Worm (Caenorhabditis elegans): ENCODE measurements around the gene mccc-1.

mccc-1 gene

ce11 chrIV:9924419-9924818 lies 40.0 kb downstream of the mccc-1 start:
- TF ChIP-seq attf-4 (tag; optimal IDR thresholded peaks at IDR 0.05) (no peak), unc-62 (GFP tag; optimal IDR thresholded peaks at IDR 0.05 in 1 of 2) (peak in 1 of 2 experiments; percentile 96), unc-62 (tag; optimal IDR thresholded peaks at IDR 0.05) (no peak), mdt-29 (GFP tag; IDR thresholded peaks at IDR 0.05) (no peak), snpc-4 (tag; optimal IDR thresholded peaks at IDR 0.05) (no peak), nhr-6 (tag; optimal IDR thresholded peaks at IDR 0.05) (no peak)

- TF ChIP-seq php-3 (GFP tag; IDR thresholded peaks at IDR 0.05) = no peak
- TF ChIP-seq egl-27 (tag; optimal IDR thresholded peaks at IDR 0.05) = no peak
- no peak for TF ChIP-seq arid-1 (GFP tag; conservative IDR thresholded peaks at IDR 0.05)
- TF ChIP-seq nhr-11 (tag; optimal IDR thresholded peaks at IDR 0.05) = peak; percentile 67
- peak in 1 of 2 experiments; percentile 91 for TF ChIP-seq unc-62 (GFP tag; optimal IDR thresholded peaks at IDR 0.05 in 1 of 2)
- TF ChIP-seq unc-62 (tag; optimal IDR thresholded peaks at IDR 0.05) = no peak
- no peak for TF ChIP-seq ctbp-1 (GFP tag; IDR thresholded peaks at IDR 0.05)
- TF ChIP-seq pqm-1 (tag; optimal IDR thresholded peaks at IDR 0.05) = no peak
- peak in 1 of 2 experiments; percentile 90 for TF ChIP-seq daf-16 (GFP tag; optimal IDR thresholded peaks at IDR 0.05)
- no peak for TF ChIP-seq daf-16 (tag; optimal IDR thresholded peaks at IDR 0.05)
- no peak for TF ChIP-seq Y48G9A.11 (GFP tag; IDR thresholded peaks at IDR 0.05)
- TF ChIP-seq F10B5.3 (tag; optimal IDR thresholded peaks at IDR 0.05) = no peak
- TF ChIP-seq hlh-11 (tag; optimal IDR thresholded peaks at IDR 0.05) = peak; percentile 10
- no peak for TF ChIP-seq R02D3.7 (tag; optimal IDR thresholded peaks at IDR 0.05)
- TF ChIP-seq spr-1 (tag; optimal IDR thresholded peaks at IDR 0.05) = no peak
These were observed 44.0 kb downstream of the mccc-1 start, which contains the start of gene dur-1 for ce11 chrIV:9928180-9928896. Gene dur-1, minus strand, starts transcription at chrIV:9928230.

ce11 chrIV:9932055-9932454 lies 47.7 kb downstream of the mccc-1 start, which contains the start of the genes trmt-10A and F25H8.2:
Gene trmt-10A, minus strand, starts transcription at chrIV:9932213.
Gene F25H8.2, plus strand, starts transcription at chrIV:9932235.
- TF ChIP-seq jun-1 (tag; optimal IDR thresholded peaks at IDR 0.05) (no peak), aha-1 (tag) (peak; percentile 30), mdt-29 (GFP tag; IDR thresholded peaks at IDR 0.05) (no peak), lin-38 (GFP tag; IDR thresholded peaks at IDR 0.05) (peak; percentile 89), rbr-2 (tag; optimal IDR thresholded peaks at IDR 0.05) (peak; percentile 28), T20F7.1 (GFP tag; optimal IDR thresholded peaks at IDR 0.05) (peak; percentile 90), nhr-77 (tag; optimal IDR thresholded peaks at IDR 0.05) (peak; percentile 65), pha-4 (GFP tag; IDR thresholded peaks at IDR 0.05) (no peak), pha-4 (tag; optimal IDR thresholded peaks at IDR 0.05) (no peak), nhr-28 (tag; optimal IDR thresholded peaks at IDR 0.05) (peak; percentile 18), dpl-1 (GFP tag; optimal IDR thresholded peaks at IDR 0.05) (peak; percentile 44), nhr-6 (tag; optimal IDR thresholded peaks at IDR 0.05) (peak; percentile 16), dve-1 (tag; optimal IDR thresholded peaks at IDR 0.05; ENCODE audit: insufficient read depth) (peak; percentile 7)

- TF ChIP-seq set-16 (GFP tag; IDR thresholded peaks at IDR 0.05) = 0 out of 2 replicates have a peak, but pooled peaks have one; percentile 18
- TF ChIP-seq aly-2 (tag; optimal IDR thresholded peaks at IDR 0.05) = no peak
These were observed 49.2 kb downstream of the mccc-1 start, which contains the start of gene spe-29 for ce11 chrIV:9933580-9933979. Gene spe-29, plus strand, starts transcription at chrIV:9933880.

All from whole organism, L4 larva.